Fruit fly (Drosophila melanogaster) whole organism, wandering third instar larva: ENCODE measurements around the gene SPR.

Experiments used
- CG32264 ChIP-seq: fragments of 200-800 bp; sonication (Bioruptor generic); optimal IDR thresholded peaks from 2 replicates; lab custom pipeline; 2016; ENCODE audit warnings: missing biosample characterization, missing genetic modification characterization
- CG9705 ChIP-seq: fragments of 200-800 bp; sonication (Bioruptor generic); optimal IDR thresholded peaks from 2 replicates; lab custom pipeline; 2018; ENCODE audit warnings: missing biosample characterization, mild to moderate bottlenecking, missing genetic modification characterization
- Dfd ChIP-seq: fragments of >200 bp; optimal IDR thresholded peaks from 2 replicates; lab custom pipeline; 2017; ENCODE audit warnings: missing biosample characterization, missing genetic modification characterization
- Dif ChIP-seq: fragments of 200-275, 200-300 bp; sonication (Bioruptor generic); optimal IDR thresholded peaks from 2 replicates; lab custom pipeline; 2018; ENCODE audit warnings: missing biosample characterization, missing genetic modification characterization; ENCODE audit not compliant: partially characterized antibody
- GATAd ChIP-seq: sonication (Bioruptor generic); optimal IDR thresholded peaks from 2 replicates; lab custom pipeline; 2016; ENCODE audit warnings: missing biosample characterization, missing genetic modification characterization
- Hnf4 ChIP-seq: fragments of 200-800 bp; sonication (Bioruptor generic); optimal IDR thresholded peaks from 2 replicates; lab custom pipeline; 2016; ENCODE audit warnings: missing biosample characterization, mild to moderate bottlenecking, missing genetic modification characterization
- Hr78 ChIP-seq: fragments of >200 bp; optimal IDR thresholded peaks from 2 replicates; lab custom pipeline; 2017; ENCODE audit warnings: missing biosample characterization, missing genetic modification characterization
- OdsH ChIP-seq: fragments of 200-800 bp; sonication (Bioruptor generic); optimal IDR thresholded peaks from 2 replicates; lab custom pipeline; 2016; ENCODE audit warnings: missing biosample characterization, mild to moderate bottlenecking, missing genetic modification characterization
- Rel ChIP-seq, 2 experiments: fragments of 200-800 bp; sonication (Bioruptor generic) in 1 of 2; optimal IDR thresholded peaks; 2 replicates in 1 of 2; 3 replicates in 1 of 2; lab custom pipeline; 2016 to 2019; ENCODE audit warnings: mild to moderate bottlenecking in 2 of 2, missing biosample characterization in 2 of 2, missing genetic modification characterization in 2 of 2, moderate library complexity in 1 of 2
- Vsx2 ChIP-seq: fragments of 200-300, 225-300 bp; sonication (Bioruptor generic); optimal IDR thresholded peaks from 2 replicates; lab custom pipeline; 2018; ENCODE audit warnings: missing biosample characterization, missing genetic modification characterization; ENCODE audit not compliant: partially characterized antibody
- br ChIP-seq: fragments of 200-800 bp; sonication (Bioruptor generic); optimal IDR thresholded peaks from 2 replicates; lab custom pipeline; 2016; ENCODE audit warnings: missing biosample characterization, missing genetic modification characterization
- dl ChIP-seq, 2 experiments: fragments of 175-275, 200-275 bp in 1 of 2; fragments of 200-275 bp in 1 of 2; sonication (Bioruptor generic); optimal IDR thresholded peaks; lab custom pipeline; 2018; ENCODE audit warnings: mild to moderate bottlenecking in 2 of 2, missing biosample characterization in 2 of 2, missing genetic modification characterization in 2 of 2, moderate library complexity in 2 of 2; ENCODE audit not compliant: partially characterized antibody in 2 of 2, insufficient read depth in 1 of 2
- dsf ChIP-seq: sonication (Bioruptor generic); optimal IDR thresholded peaks from 2 replicates; lab custom pipeline; 2016; ENCODE audit warnings: missing biosample characterization, missing genetic modification characterization, borderline replicate concordance
- ey ChIP-seq: fragments of 200-800 bp; sonication (Bioruptor generic); optimal IDR thresholded peaks from 2 replicates; lab custom pipeline; 2016; ENCODE audit warnings: missing biosample characterization, missing genetic modification characterization
- foxo ChIP-seq, 2 experiments: fragments of 200-800 bp; sonication (Bioruptor generic); optimal IDR thresholded peaks; 2 replicates in 1 of 2; 3 replicates in 1 of 2; lab custom pipeline; 2016 to 2017; ENCODE audit warnings: missing biosample characterization in 2 of 2, missing genetic modification characterization in 2 of 2
- fru ChIP-seq: fragments of 200-800 bp; sonication (Bioruptor generic); optimal IDR thresholded peaks from 3 replicates; lab custom pipeline; 2016; ENCODE audit warnings: missing biosample characterization, mild to moderate bottlenecking, missing genetic modification characterization
- h ChIP-seq: fragments of 200-800 bp; sonication (Bioruptor generic); optimal IDR thresholded peaks from 3 replicates; lab custom pipeline; 2016; ENCODE audit warnings: missing biosample characterization, mild to moderate bottlenecking, missing genetic modification characterization
- lola ChIP-seq: fragments of >200 bp; optimal IDR thresholded peaks from 2 replicates; lab custom pipeline; 2017; ENCODE audit warnings: missing biosample characterization, missing genetic modification characterization
- pan ChIP-seq: fragments of >200 bp; optimal IDR thresholded peaks from 2 replicates; lab custom pipeline; 2017
- psq ChIP-seq: fragments of 200-800 bp; sonication (Bioruptor generic); optimal IDR thresholded peaks from 3 replicates; lab custom pipeline; 2017; ENCODE audit warnings: missing biosample characterization, mild to moderate bottlenecking, missing genetic modification characterization, moderate library complexity
- rgr ChIP-seq: fragments of 200-800 bp; sonication (Bioruptor generic); optimal IDR thresholded peaks from 3 replicates; lab custom pipeline; 2016; ENCODE audit warnings: missing biosample characterization, mild to moderate bottlenecking, missing genetic modification characterization
- sage ChIP-seq: fragments of 200-800 bp; sonication (Bioruptor generic); optimal IDR thresholded peaks from 2 replicates; lab custom pipeline; 2016; ENCODE audit warnings: missing biosample characterization, mild to moderate bottlenecking, missing genetic modification characterization
- sv ChIP-seq: fragments of 200-800 bp; sonication (Bioruptor generic); optimal IDR thresholded peaks from 3 replicates; lab custom pipeline; 2016; ENCODE audit warnings: missing biosample characterization, missing genetic modification characterization
- tai ChIP-seq: sonication (Bioruptor generic); optimal IDR thresholded peaks from 2 replicates; lab custom pipeline; 2016; ENCODE audit warnings: missing biosample characterization, missing genetic modification characterization
- usp ChIP-seq: fragments of >200 bp; optimal IDR thresholded peaks from 2 replicates; lab custom pipeline; 2017; ENCODE audit warnings: missing biosample characterization, missing genetic modification characterization
- woc ChIP-seq: sonication (Bioruptor generic); optimal IDR thresholded peaks from 2 replicates; lab custom pipeline; 2016; ENCODE audit warnings: missing biosample characterization, mild to moderate bottlenecking, missing genetic modification characterization

SPR gene

dm6 chrX:5446404-5446803 lies at the start of gene SPR:
Gene SPR (plus strand): TSS chrX:5446656.
- TF ChIP-seq Vsx2 (GFP tag; lab: Kevin White, UChicago) = no peak
- no peak for TF ChIP-seq Dif
- no peak for TF ChIP-seq lola
- TF ChIP-seq Hnf4 (GFP tag; lab: Kevin White, UChicago) = no peak
- no peak for TF ChIP-seq tai (GFP tag; lab: Kevin White, UChicago)
- no peak for TF ChIP-seq dl (GFP tag; optimal IDR thresholded peaks at IDR 0.05; lab: Kevin White, UChicago; ENCODE audit: insufficient read depth in 1 of 2, partially characterized antibody in 2 of 2)
- TF ChIP-seq OdsH (GFP tag; lab: Kevin White, UChicago) = no peak
- TF ChIP-seq CG32264 (GFP tag; lab: Kevin White, UChicago) = no peak
- no peak for TF ChIP-seq woc (GFP tag; lab: Kevin White, UChicago)
- no peak for TF ChIP-seq rgr (GFP tag; lab: Kevin White, UChicago)
- TF ChIP-seq, all 38 proteins: peak for 0

- peak; percentile 18 for TF ChIP-seq h (GFP tag; lab: Kevin White, UChicago)
- TF ChIP-seq rgr (GFP tag; lab: Kevin White, UChicago) = peak; percentile 14
- TF ChIP-seq Hnf4 (GFP tag; lab: Kevin White, UChicago) = no peak
Measured at dm6 chrX:5408869-5409268, 37.6 kb upstream of the SPR start.

dm6 chrX:5410749-5411148 lies 35.7 kb upstream of the SPR start, which contains the start of gene NAAT1:
Gene NAAT1 (minus strand): TSS chrX:5410849.
- TF ChIP-seq fru (GFP tag; lab: Kevin White, UChicago) (no peak), foxo (GFP tag; optimal IDR thresholded peaks at IDR 0.05; lab: Kevin White, UChicago) (no peak), sv (GFP tag; lab: Kevin White, UChicago) (no peak), GATAd (GFP tag; lab: Kevin White, UChicago) (no peak), Hr78 (GFP tag; lab: Kevin White, UChicago) (no peak), psq (GFP tag; lab: Kevin White, UChicago) (no peak), woc (GFP tag; lab: Kevin White, UChicago) (no peak), dsf (no peak), CG9705 (no peak), rgr (GFP tag; lab: Kevin White, UChicago) (no peak), Dif (no peak), lola (no peak), br (no peak), dl (GFP tag; optimal IDR thresholded peaks at IDR 0.05; lab: Kevin White, UChicago; ENCODE audit: insufficient read depth in 1 of 2, partially characterized antibody in 2 of 2) (no peak), sage (GFP tag; lab: Kevin White, UChicago) (no peak), Dfd (GFP tag; lab: Kevin White, UChicago) (no peak), pan (no peak)

dm6 chrX:5417836-5418554 lies 28.5 kb upstream of the SPR start:
- TF ChIP-seq psq (GFP tag; lab: Kevin White, UChicago) (peak; percentile 40), dl (GFP tag; optimal IDR thresholded peaks at IDR 0.05; lab: Kevin White, UChicago; ENCODE audit: insufficient read depth in 1 of 2, partially characterized antibody in 2 of 2) (peak; percentile 10 to 49), Rel (GFP tag; optimal IDR thresholded peaks at IDR 0.05; lab: Kevin White, UChicago) (no peak), Rel (tag; optimal IDR thresholded peaks at IDR 0.05; lab: Kevin White, UChicago) (peak; percentile 14), CG9705 (no peak), usp (GFP tag; lab: Kevin White, UChicago) (no peak), ey (GFP tag; lab: Kevin White, UChicago) (no peak), Dif (peak; percentile 78)
- TF ChIP-seq, all 38 proteins: peak for 4

- TF ChIP-seq sv (GFP tag; lab: Kevin White, UChicago) = no peak
- TF ChIP-seq, all 38 proteins: peak for 0
Measured at dm6 chrX:5418555-5419044, 27.9 kb upstream of the SPR start.
